Worm (Caenorhabditis elegans) whole organism, young adult: ENCODE results near the gene rbm-42.

Source experiments
- B0019.2 ChIP-seq: fragments of 200-800 bp; sonication (Bioruptor generic); conservative IDR thresholded peaks from 2 replicates; pipeline ENCODE4 v1.3.6; 2022; ENCODE audit warnings: missing genetic modification reagents, missing genetic modification characterization, missing compliant biosample characterization
- C06A6.2 ChIP-seq: fragments of 200-800 bp; sonication (Bioruptor generic); conservative IDR thresholded peaks from 2 replicates; pipeline ENCODE4 v1.3.6; 2022; ENCODE audit warnings: missing genetic modification characterization, missing compliant biosample characterization
- C17E4.6 ChIP-seq: fragments of 200-800 bp; sonication (Bioruptor generic); IDR thresholded peaks from 2 replicates; pipeline ENCODE4 v1.3.6; 2022; ENCODE audit warnings: missing genetic modification reagents, missing genetic modification characterization, missing compliant biosample characterization
- F23B12.7 ChIP-seq: sonication (generic microtip); optimal IDR thresholded peaks from 2 replicates; lab custom pipeline; 2017; ENCODE audit warnings: missing genetic modification characterization, mild to moderate bottlenecking, missing compliant biosample characterization, antibody characterized with exemption, moderate library complexity; ENCODE audit not compliant: insufficient read depth
- F33H1.4 ChIP-seq: fragments of 200-800 bp; sonication (Bioruptor generic); IDR thresholded peaks from 2 replicates; pipeline ENCODE4 v1.3.6; 2022; ENCODE audit warnings: missing genetic modification reagents, missing genetic modification characterization, missing compliant biosample characterization
- F39B2.1 ChIP-seq: fragments of 200-800 bp; sonication (Bioruptor generic); IDR thresholded peaks from 2 replicates; pipeline ENCODE4 v1.3.6; 2022; ENCODE audit warnings: missing genetic modification reagents, missing genetic modification characterization, missing compliant biosample characterization
- F52B5.7 ChIP-seq: sonication (generic microtip); optimal IDR thresholded peaks from 2 replicates; lab custom pipeline; 2016; ENCODE audit warnings: mild to moderate bottlenecking, missing genetic modification characterization, missing compliant biosample characterization
- Y95B8A.8 ChIP-seq: fragments of 200-800 bp; sonication (Bioruptor generic); IDR thresholded peaks from 2 replicates; pipeline ENCODE4 v1.3.6; 2022; ENCODE audit warnings: missing genetic modification reagents, missing genetic modification characterization, missing compliant biosample characterization
- akir-1 ChIP-seq: fragments of 200-800 bp; sonication (Bioruptor generic); optimal IDR thresholded peaks from 2 replicates; lab custom pipeline; 2018; ENCODE audit warnings: mild to moderate bottlenecking, missing genetic modification characterization, moderate library complexity, missing compliant biosample characterization
- attf-6 ChIP-seq: fragments of 200-800 bp; sonication (Bioruptor generic); IDR thresholded peaks from 2 replicates; pipeline ENCODE4 v1.3.6; 2022; ENCODE audit warnings: missing genetic modification reagents, missing genetic modification characterization, missing compliant biosample characterization
- bed-1 ChIP-seq: fragments of 200-800 bp; sonication (Bioruptor generic); IDR thresholded peaks from 2 replicates; pipeline ENCODE4 v1.3.6; 2022; ENCODE audit warnings: missing genetic modification reagents, missing genetic modification characterization, missing compliant biosample characterization
- ceh-27 ChIP-seq: fragments of 200-800 bp; sonication (Bioruptor generic); optimal IDR thresholded peaks from 2 replicates; lab custom pipeline; 2018; ENCODE audit warnings: mild to moderate bottlenecking, missing genetic modification characterization, moderate library complexity, missing compliant biosample characterization
- dpl-1 ChIP-seq: fragments of 150-350 bp; optimal IDR thresholded peaks from 2 replicates; lab custom pipeline; 2014; ENCODE audit warnings: missing biosample characterization, missing genetic modification reagents, missing genetic modification characterization
- ekl-4 ChIP-seq: fragments of 200-800 bp; sonication (Bioruptor generic); IDR thresholded peaks from 2 replicates; pipeline ENCODE4 v1.3.6; 2022; ENCODE audit warnings: missing genetic modification reagents, missing genetic modification characterization, missing compliant biosample characterization
- fkh-3 ChIP-seq: sonication (generic microtip); optimal IDR thresholded peaks from 2 replicates; lab custom pipeline; 2016; ENCODE audit warnings: mild to moderate bottlenecking, missing genetic modification characterization, missing compliant biosample characterization
- hlh-26 ChIP-seq: fragments of 200-800 bp; sonication (Bioruptor generic); conservative IDR thresholded peaks from 2 replicates; pipeline ENCODE4 v1.3.6; 2022; ENCODE audit warnings: missing genetic modification reagents, missing genetic modification characterization, missing compliant biosample characterization
- hmg-1.2 ChIP-seq: fragments of 200-800 bp; sonication (Bioruptor generic); IDR thresholded peaks from 2 replicates; pipeline ENCODE4 v1.3.6; 2022; ENCODE audit warnings: missing genetic modification reagents, missing genetic modification characterization, missing compliant biosample characterization
- hrde-1 ChIP-seq: sonication (generic microtip); optimal IDR thresholded peaks from 2 replicates; lab custom pipeline; 2016; ENCODE audit warnings: missing genetic modification characterization, mild to moderate bottlenecking, missing compliant biosample characterization, moderate library complexity, missing genotype, missing genetic modification reagents, borderline replicate concordance
- hsf-1 ChIP-seq: fragments of 200-800 bp; sonication (Bioruptor generic); IDR thresholded peaks from 2 replicates; pipeline ENCODE4 v1.3.6; 2022; ENCODE audit warnings: missing genetic modification reagents, missing genetic modification characterization, missing compliant biosample characterization
- madf-3 ChIP-seq: fragments of 200-800 bp; sonication (Bioruptor generic); IDR thresholded peaks from 2 replicates; pipeline ENCODE4 v1.3.6; 2022; ENCODE audit warnings: missing genetic modification reagents, missing genetic modification characterization, missing compliant biosample characterization
- nhr-80 ChIP-seq: sonication (generic microtip); optimal IDR thresholded peaks from 2 replicates; lab custom pipeline; 2016; ENCODE audit warnings: missing genetic modification characterization, missing compliant biosample characterization
- rpc-1 ChIP-seq, 2 experiments: fragments of 150-350 bp in 1 of 2; sonication (generic microtip) in 1 of 2; optimal IDR thresholded peaks; 2 replicates each; lab custom pipeline; 2014 to 2018; ENCODE audit warnings: missing biosample characterization in 1 of 2, missing genetic modification characterization in 1 of 2, missing genetic modification reagents in 1 of 2, missing genotype in 1 of 2
- snpc-1.1 ChIP-seq: sonication (generic microtip); optimal IDR thresholded peaks from 2 replicates; lab custom pipeline; 2017; ENCODE audit warnings: missing genetic modification characterization, mild to moderate bottlenecking, missing compliant biosample characterization, antibody characterized with exemption, moderate library complexity, missing genotype, missing genetic modification reagents; ENCODE audit not compliant: insufficient read depth
- sptf-2 ChIP-seq: fragments of 200-800 bp; sonication (Bioruptor generic); optimal IDR thresholded peaks from 2 replicates; lab custom pipeline; 2018; ENCODE audit warnings: mild to moderate bottlenecking, missing genetic modification characterization, missing compliant biosample characterization
- tbx-9 ChIP-seq: sonication (generic microtip); optimal IDR thresholded peaks from 2 replicates; lab custom pipeline; 2016; ENCODE audit warnings: borderline replicate concordance, missing genetic modification characterization, inconsistent platforms, missing compliant biosample characterization
- tlf-1 ChIP-seq: fragments of 200-800 bp; sonication (Bioruptor generic); optimal IDR thresholded peaks from 2 replicates; lab custom pipeline; 2018; ENCODE audit warnings: mild to moderate bottlenecking, missing genetic modification characterization, missing compliant biosample characterization
- unc-62 ChIP-seq: fragments of 150-350 bp; optimal IDR thresholded peaks from 2 replicates; lab custom pipeline; 2014; ENCODE audit warnings: missing biosample characterization, missing genetic modification reagents, missing genetic modification characterization
- xnd-1 ChIP-seq: sonication (generic microtip); optimal IDR thresholded peaks from 2 replicates; lab custom pipeline; 2016; ENCODE audit warnings: missing genotype, missing genetic modification reagents, missing genetic modification characterization, missing compliant biosample characterization
- ztf-26 ChIP-seq: sonication (generic microtip); optimal IDR thresholded peaks from 2 replicates; lab custom pipeline; 2017; ENCODE audit warnings: missing genetic modification characterization, missing compliant biosample characterization
- ztf-6 ChIP-seq: fragments of 200-800 bp; sonication (Bioruptor generic); IDR thresholded peaks from 2 replicates; pipeline ENCODE4 v1.3.6; 2022; ENCODE audit warnings: missing genetic modification reagents, missing genetic modification characterization, missing compliant biosample characterization

Gene rbm-42

DNA sequence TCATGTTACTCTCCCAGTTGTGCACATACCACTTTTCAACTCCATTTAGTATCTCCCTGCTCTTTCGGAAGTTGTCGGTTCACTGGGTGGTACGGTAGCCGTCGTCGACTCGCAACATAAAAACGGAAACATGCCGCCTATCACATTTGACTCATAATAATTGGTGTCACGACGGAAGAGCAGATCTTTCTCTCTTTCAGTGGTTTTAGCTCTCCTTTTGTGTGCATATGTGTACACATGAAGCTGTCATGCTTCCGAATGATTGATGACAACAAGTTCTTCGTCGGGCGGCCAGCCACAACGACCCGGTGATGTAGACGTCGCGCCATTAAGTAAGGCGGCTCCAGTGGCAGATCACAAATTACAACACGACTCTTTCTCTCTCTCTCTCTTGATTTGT, 27.3 kb downstream of the rbm-42 start:
- no peak for TF ChIP-seq fkh-3 (tag; lab: Kevin White, UChicago)
- TF ChIP-seq ceh-27 (GFP tag; lab: Kevin White, UChicago): no peak
- TF ChIP-seq xnd-1: no peak
- TF ChIP-seq C06A6.2 (GFP tag; lab: Robert Waterston, UW): no peak
- TF ChIP-seq B0019.2 (GFP tag; lab: Robert Waterston, UW): no peak
- TF ChIP-seq ztf-6 (GFP tag; lab: Robert Waterston, UW): no peak
- no peak for TF ChIP-seq sptf-2
- TF ChIP-seq F33H1.4 (GFP tag; lab: Robert Waterston, UW): no peak
- TF ChIP-seq tbx-9: no peak

DNA sequence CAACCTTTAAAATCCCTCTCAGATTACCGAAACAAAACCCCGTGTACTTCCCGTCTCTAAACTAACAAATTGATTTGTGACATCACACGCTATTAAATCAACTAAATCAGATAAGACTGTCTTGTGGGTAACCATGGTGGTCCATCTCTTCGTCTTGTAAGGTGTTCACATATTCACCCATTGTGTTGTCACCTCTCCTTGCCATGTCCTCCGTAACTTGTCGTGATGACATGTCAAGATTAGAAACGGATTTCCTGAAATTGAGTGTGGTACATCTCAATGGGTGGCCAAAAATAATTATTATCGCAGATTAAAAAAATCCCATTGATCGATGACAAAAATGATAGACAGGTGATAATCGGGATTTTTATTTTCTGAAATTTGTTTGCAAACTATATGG, 28.6 kb downstream of the rbm-42 start:
- TF ChIP-seq ztf-26 (tag; lab: Kevin White, UChicago) (no peak), unc-62 (GFP tag; lab: Kevin White, UChicago) (peak; percentile 87)

DNA sequence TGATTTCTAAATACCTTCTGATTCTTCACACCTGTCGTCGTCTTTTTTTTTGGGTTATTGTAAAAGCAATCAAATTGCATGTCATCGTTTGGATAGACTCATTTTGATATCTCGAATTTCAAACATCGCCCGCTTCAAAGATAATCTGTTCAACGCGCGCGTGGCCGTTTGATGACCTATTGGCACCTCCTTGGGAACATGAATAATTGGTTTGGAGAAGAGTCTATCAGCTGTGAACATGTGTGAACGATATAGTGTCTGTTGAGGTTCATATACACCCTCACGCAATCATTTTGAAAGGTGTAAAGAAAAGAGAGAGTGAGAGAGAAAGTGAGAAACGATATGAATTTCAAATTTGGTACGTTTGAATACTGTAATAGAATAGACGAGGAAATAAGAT, 32.4 kb downstream of the rbm-42 start:
- TF ChIP-seq hlh-26 (GFP tag; lab: Robert Waterston, UW): no peak
- TF ChIP-seq sptf-2: no peak
- TF ChIP-seq F52B5.7 (tag; lab: Kevin White, UChicago): no peak
- no peak for TF ChIP-seq F23B12.7
- no peak for TF ChIP-seq hsf-1
- TF ChIP-seq snpc-1.1: no peak
- TF ChIP-seq bed-1 (GFP tag; lab: Robert Waterston, UW): no peak
- TF ChIP-seq hrde-1 (tag; lab: Kevin White, UChicago): no peak
- no peak for TF ChIP-seq dpl-1 (GFP tag; lab: Kevin White, UChicago)

DNA sequence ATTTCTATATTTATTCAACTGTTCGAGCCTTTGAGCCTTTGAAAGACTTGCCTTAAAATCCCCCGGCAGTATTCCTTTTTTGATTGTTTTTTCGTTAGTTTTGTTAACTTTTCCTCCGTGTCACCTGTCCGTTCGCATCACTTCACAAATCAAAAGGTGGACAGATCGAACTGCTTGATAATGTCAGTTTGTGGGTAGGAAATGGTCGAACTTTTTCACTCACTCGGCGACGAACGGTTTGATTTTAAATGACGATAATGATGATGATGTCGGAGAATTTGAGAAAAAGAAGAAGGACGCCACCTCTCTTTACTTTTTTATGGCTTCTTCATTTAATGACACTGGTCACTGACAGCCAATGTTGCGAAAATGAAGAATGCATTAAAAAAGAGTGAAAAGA, 34.0 kb downstream of the rbm-42 start:
- TF ChIP-seq C17E4.6 (no peak), hmg-1.2 (GFP tag; lab: Robert Waterston, UW) (no peak), rpc-1 (optimal IDR thresholded peaks at IDR 0.05; lab: Kevin White, UChicago) (no peak), rpc-1 (tag; optimal IDR thresholded peaks at IDR 0.05; lab: Kevin White, UChicago) (no peak), attf-6 (GFP tag; lab: Robert Waterston, UW) (no peak), ztf-6 (GFP tag; lab: Robert Waterston, UW) (no peak), F39B2.1 (no peak), akir-1 (GFP tag; lab: Kevin White, UChicago) (no peak), tlf-1 (GFP tag; lab: Kevin White, UChicago) (no peak)

DNA sequence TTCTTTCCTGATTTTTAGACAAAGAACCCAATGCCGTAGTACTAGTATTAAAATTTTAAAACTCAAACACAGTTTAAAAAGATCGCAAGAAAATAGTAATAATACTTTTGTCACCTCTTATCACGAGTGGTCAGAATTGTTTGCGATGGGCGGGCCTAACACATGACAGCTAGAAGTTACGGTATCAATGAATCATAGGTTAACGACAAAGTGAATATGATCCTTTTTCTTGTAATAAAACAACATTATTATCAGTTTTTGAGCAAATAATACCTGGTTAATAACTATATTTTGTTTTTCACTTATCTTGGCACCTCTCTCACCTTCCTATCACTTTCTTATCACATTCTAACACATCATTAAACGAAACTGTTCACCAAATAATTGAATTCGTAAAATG, 40.0 kb downstream of the rbm-42 start:
- no peak for TF ChIP-seq Y95B8A.8 (GFP tag; lab: Robert Waterston, UW)
- no peak for TF ChIP-seq ekl-4 (GFP tag; lab: Robert Waterston, UW)
- peak; percentile 23 for TF ChIP-seq nhr-80 (tag; lab: Kevin White, UChicago)

DNA sequence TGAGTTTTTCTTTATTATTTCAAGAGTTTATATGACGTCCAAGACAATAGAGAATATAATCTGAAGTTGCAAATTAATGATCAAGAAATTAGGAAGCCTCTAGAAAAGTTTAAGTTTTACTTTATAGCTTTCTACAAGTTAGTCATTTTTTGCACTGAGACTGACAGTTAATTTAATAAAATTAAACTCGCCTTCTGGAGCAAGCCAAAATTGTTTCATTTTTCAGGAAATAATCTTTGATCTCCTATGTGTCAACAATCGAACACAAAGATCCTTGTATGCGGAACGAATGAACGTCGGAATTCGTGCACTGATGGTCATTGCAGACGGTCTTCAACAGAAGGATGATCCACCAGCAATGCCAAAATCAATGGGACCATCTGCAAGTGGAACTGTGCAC, 40.6 kb downstream of the rbm-42 start:
- TF ChIP-seq madf-3 (GFP tag; lab: Robert Waterston, UW) (no peak), ceh-27 (GFP tag; lab: Kevin White, UChicago) (no peak)
